Worm (Caenorhabditis elegans) whole organism, L2 larva: ENCODE results near the gene cat-4.

Experiments
- C34F6.9 ChIP-seq: fragments of 150-350 bp; optimal IDR thresholded peaks from 2 replicates; lab custom pipeline; 2014; ENCODE audit warnings: missing biosample characterization, missing genetic modification characterization
- F13H6.1 ChIP-seq: sonication (generic microtip); optimal IDR thresholded peaks from 2 replicates; lab custom pipeline; 2016; ENCODE audit warnings: missing genetic modification characterization, missing compliant biosample characterization
- R02D3.7 ChIP-seq: fragments of 150-350 bp; optimal IDR thresholded peaks from 2 replicates; lab custom pipeline; 2014; ENCODE audit warnings: missing biosample characterization, missing genetic modification characterization
- Y55F3AM.14 ChIP-seq: fragments of 200-800 bp; sonication (Bioruptor generic); optimal IDR thresholded peaks from 2 replicates; lab custom pipeline; 2018; ENCODE audit warnings: mild to moderate bottlenecking, missing genetic modification characterization, missing compliant biosample characterization
- ZK546.5 ChIP-seq: sonication (generic microtip); optimal IDR thresholded peaks from 2 replicates; lab custom pipeline; 2017; ENCODE audit warnings: missing biosample characterization, missing genetic modification characterization
- ama-1 ChIP-seq: fragments of 150-350 bp; optimal IDR thresholded peaks from 2 replicates; lab custom pipeline; 2018; ENCODE audit warnings: inconsistent platforms
- blmp-1 ChIP-seq: sonication (generic microtip); optimal IDR thresholded peaks from 2 replicates; lab custom pipeline; 2017; ENCODE audit warnings: missing genetic modification characterization, mild to moderate bottlenecking, missing compliant biosample characterization, antibody characterized with exemption, moderate library complexity; ENCODE audit not compliant: insufficient read depth
- elt-1 ChIP-seq: fragments of 150-350 bp; optimal IDR thresholded peaks from 2 replicates; lab custom pipeline; 2014; ENCODE audit warnings: missing biosample characterization, missing genetic modification characterization
- elt-3 ChIP-seq: sonication (generic microtip); optimal IDR thresholded peaks from 2 replicates; lab custom pipeline; 2017; ENCODE audit warnings: missing biosample characterization, missing genetic modification characterization
- fos-1 ChIP-seq: fragments of 150-350 bp; optimal IDR thresholded peaks from 2 replicates; lab custom pipeline; 2014; ENCODE audit warnings: missing biosample characterization, missing genetic modification characterization
- gmeb-1 ChIP-seq: fragments of 150-350 bp; optimal IDR thresholded peaks from 2 replicates; lab custom pipeline; 2014; ENCODE audit warnings: missing biosample characterization, missing genetic modification characterization
- lin-13 ChIP-seq: fragments of 150-350 bp; optimal IDR thresholded peaks from 2 replicates; lab custom pipeline; 2014; ENCODE audit warnings: missing biosample characterization, missing genetic modification reagents, missing genetic modification characterization
- mab-5 ChIP-seq: fragments of 150-350 bp; optimal IDR thresholded peaks from 2 replicates; lab custom pipeline; 2014; ENCODE audit warnings: missing biosample characterization, missing genetic modification characterization
- mbf-1 ChIP-seq: sonication (generic microtip); optimal IDR thresholded peaks from 2 replicates; lab custom pipeline; 2017; ENCODE audit warnings: missing biosample characterization, missing genetic modification characterization
- mdl-1 ChIP-seq, 2 experiments: fragments of 150-350 bp in 1 of 2; sonication (generic microtip) in 1 of 2; optimal IDR thresholded peaks; 2 replicates each; lab custom pipeline; 2017; ENCODE audit warnings: missing biosample characterization in 2 of 2, missing genetic modification characterization in 2 of 2
- nhr-10 ChIP-seq: sonication (generic microtip); optimal IDR thresholded peaks from 2 replicates; lab custom pipeline; 2017; ENCODE audit warnings: missing biosample characterization, missing genetic modification characterization
- nhr-11 ChIP-seq: fragments of 150-350 bp; optimal IDR thresholded peaks from 2 replicates; lab custom pipeline; 2014; ENCODE audit warnings: missing biosample characterization, missing genetic modification characterization
- nhr-21 ChIP-seq: fragments of 150-350 bp; optimal IDR thresholded peaks from 2 replicates; lab custom pipeline; 2014; ENCODE audit warnings: missing biosample characterization, missing genetic modification characterization
- nhr-237 ChIP-seq: fragments of 150-350 bp; optimal IDR thresholded peaks from 2 replicates; lab custom pipeline; 2014; ENCODE audit warnings: missing biosample characterization, missing genetic modification characterization
- nhr-77 ChIP-seq: fragments of 150-350 bp; optimal IDR thresholded peaks from 2 replicates; lab custom pipeline; 2014; ENCODE audit warnings: missing biosample characterization, missing genetic modification characterization
- sem-4 ChIP-seq: fragments of 150-350 bp; optimal IDR thresholded peaks from 2 replicates; lab custom pipeline; 2014; ENCODE audit warnings: missing biosample characterization, missing genetic modification reagents, missing genetic modification characterization
- sma-3 ChIP-seq: sonication (generic microtip); optimal IDR thresholded peaks from 2 replicates; lab custom pipeline; 2016; ENCODE audit warnings: missing genetic modification reagents, missing genetic modification characterization, missing compliant biosample characterization
- snpc-4 ChIP-seq: fragments of 150-350 bp; optimal IDR thresholded peaks from 2 replicates; lab custom pipeline; 2014; ENCODE audit warnings: missing biosample characterization, missing genetic modification characterization
- unc-39 ChIP-seq: fragments of 150-350 bp; optimal IDR thresholded peaks from 2 replicates; lab custom pipeline; 2014; ENCODE audit warnings: missing biosample characterization, missing genetic modification characterization
- unc-55 ChIP-seq: fragments of 150-350 bp; sonication (generic microtip); optimal IDR thresholded peaks from 3 replicates; lab custom pipeline; 2014; ENCODE audit warnings: missing biosample characterization, missing genetic modification reagents, missing genetic modification characterization
- unc-62 ChIP-seq: fragments of 150-350 bp; optimal IDR thresholded peaks from 2 replicates; lab custom pipeline; 2014; ENCODE audit warnings: missing biosample characterization, missing genetic modification reagents, missing genetic modification characterization
- zag-1 ChIP-seq: fragments of 150-350 bp; optimal IDR thresholded peaks from 2 replicates; lab custom pipeline; 2014; ENCODE audit warnings: missing biosample characterization, missing genetic modification characterization
- ztf-1 ChIP-seq: fragments of 200-800 bp; sonication (Bioruptor generic); conservative IDR thresholded peaks from 2 replicates; pipeline ENCODE4 v1.3.6; 2022; ENCODE audit warnings: missing genetic modification characterization, missing compliant biosample characterization
- ztf-4 ChIP-seq: fragments of 150-350 bp; optimal IDR thresholded peaks from 2 replicates; lab custom pipeline; 2014; ENCODE audit warnings: missing biosample characterization, missing genetic modification characterization

The cat-4 gene

DNA sequence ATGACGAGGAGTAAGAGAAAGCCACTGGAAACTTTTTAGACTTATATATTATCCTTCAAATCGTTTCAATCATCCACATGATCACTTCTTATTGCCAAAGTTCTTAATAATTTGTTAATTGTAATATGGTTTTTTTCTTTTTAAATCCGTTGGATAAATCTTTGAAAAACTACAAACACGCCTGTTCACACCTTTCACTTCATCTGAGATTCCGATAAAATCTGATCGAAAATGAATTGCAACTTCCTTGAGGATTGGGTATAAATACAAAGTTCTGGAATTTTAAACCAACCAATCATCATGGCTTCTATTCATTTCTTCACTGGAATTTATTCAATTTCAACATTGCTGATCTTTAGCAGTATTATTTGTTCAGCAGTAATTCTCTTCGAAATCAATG is 4.1 kb upstream of the cat-4 start, which contains the start of gene col-152:
col-152 (plus strand) TSS at position 301 of the 400 bp plus-strand sequence.
- no peak for TF ChIP-seq ZK546.5 (tag; lab: Kevin White, UChicago)
- TF ChIP-seq ama-1 (lab: Kevin White, UChicago), result no peak
- no peak for TF ChIP-seq R02D3.7 (tag; lab: Kevin White, UChicago)
- no peak for TF ChIP-seq blmp-1
- TF ChIP-seq fos-1 (tag; lab: Kevin White, UChicago), result no peak
- TF ChIP-seq C34F6.9 (tag; lab: Kevin White, UChicago), result no peak
- no peak for TF ChIP-seq nhr-237

DNA sequence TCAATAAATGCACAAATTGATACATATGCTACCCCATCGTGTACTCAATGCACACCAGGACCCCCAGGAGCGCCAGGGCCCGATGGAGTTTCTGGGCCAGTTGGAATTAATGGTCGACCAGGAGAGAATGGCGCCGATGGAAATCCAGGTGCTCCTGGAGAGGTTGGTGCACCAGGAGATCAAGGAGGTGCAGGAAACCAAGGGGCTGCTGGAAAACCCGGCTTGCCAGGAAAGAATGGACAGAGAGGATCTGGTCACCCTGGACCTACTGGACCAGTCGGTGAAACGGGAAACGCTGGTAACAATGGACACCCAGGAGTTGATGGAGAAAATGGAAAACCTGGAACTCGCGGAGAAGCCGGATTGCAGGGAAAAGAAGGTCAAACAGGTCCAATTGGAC is 3.0 kb upstream of the cat-4 start:
- TF ChIP-seq Y55F3AM.14 (GFP tag; lab: Kevin White, UChicago) (no peak), nhr-77 (tag; lab: Kevin White, UChicago) (no peak), mab-5 (tag; lab: Kevin White, UChicago) (no peak), unc-39 (tag; lab: Kevin White, UChicago) (no peak), elt-1 (tag; lab: Kevin White, UChicago) (no peak)
- TF ChIP-seq, all 48 proteins: peak for 0

DNA sequence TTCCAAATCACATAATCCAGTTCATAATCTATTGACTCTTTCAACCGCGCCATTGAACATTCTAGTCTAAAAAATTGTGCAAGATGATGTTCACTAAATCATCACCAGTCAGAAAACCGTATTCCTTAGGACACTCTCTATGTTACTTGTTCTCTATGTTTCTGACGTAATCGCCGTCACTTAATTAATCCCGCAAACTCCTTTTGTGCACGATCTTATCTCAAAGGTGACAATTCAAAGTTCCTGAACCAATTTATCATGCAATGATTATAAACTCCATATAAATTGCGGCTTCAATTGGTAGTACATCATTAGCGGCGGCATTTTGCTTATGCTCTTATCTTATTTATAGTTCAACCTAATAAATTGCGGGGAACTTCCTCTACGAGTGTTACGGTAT is 1.9 kb upstream of the cat-4 start:
- no peak for TF ChIP-seq F13H6.1 (tag; lab: Kevin White, UChicago)
- no peak for TF ChIP-seq ZK546.5 (tag; lab: Kevin White, UChicago)

DNA sequence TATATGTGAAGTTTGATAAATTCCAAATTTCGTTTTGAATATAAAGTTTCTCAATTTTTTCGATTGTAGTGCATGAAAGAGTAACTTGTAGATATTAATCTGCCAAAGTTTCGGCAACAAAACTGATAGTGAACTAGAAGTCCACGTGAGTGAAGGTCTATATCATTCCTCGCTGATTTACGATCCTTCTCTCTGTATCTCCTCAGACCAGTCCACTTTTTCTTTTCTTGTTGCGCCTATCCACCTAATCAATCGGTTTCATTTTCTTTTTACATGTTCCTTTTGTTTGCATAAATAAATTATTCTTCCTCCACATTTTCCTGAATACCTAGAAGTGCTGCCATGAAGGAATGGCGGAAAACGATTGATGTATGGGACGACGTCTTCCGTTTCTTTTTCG is 540 bp upstream of the cat-4 start:
- TF ChIP-seq ztf-4 (tag; lab: Kevin White, UChicago), result no peak
- peak; percentile 17 for TF ChIP-seq blmp-1

DNA sequence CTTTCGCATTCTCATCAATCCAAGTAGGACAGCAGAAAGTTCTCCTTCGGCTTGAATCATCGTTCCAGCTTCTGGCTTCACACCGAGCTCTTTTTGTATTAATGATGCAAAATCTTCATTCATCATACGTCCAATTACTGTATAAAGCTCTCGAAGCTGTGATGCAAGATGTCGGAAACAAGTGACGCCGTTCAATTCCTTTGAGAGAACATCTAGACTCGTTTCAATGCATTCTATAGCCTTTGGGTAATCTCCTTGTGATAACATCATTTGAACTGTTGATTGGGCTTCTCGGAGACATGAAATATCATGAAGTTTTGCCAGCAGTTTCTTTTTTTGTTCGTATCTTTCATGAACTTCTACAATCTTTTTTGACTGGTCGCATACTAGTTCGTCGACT is 3.8 kb downstream of the cat-4 start:
- TF ChIP-seq zag-1 (tag; lab: Kevin White, UChicago), result no peak
- TF ChIP-seq mdl-1 (tag; optimal IDR thresholded peaks at IDR 0.05; lab: Kevin White, UChicago), result no peak
- TF ChIP-seq elt-3 (tag; lab: Kevin White, UChicago), result no peak
- TF ChIP-seq sma-3 (GFP tag; lab: Kevin White, UChicago), result no peak
- no peak for TF ChIP-seq nhr-11
- no peak for TF ChIP-seq mbf-1
- TF ChIP-seq F13H6.1 (tag; lab: Kevin White, UChicago), result no peak
- no peak for TF ChIP-seq sem-4 (tag; lab: Kevin White, UChicago)
- no peak for TF ChIP-seq unc-62 (GFP tag; lab: Kevin White, UChicago)
- no peak for TF ChIP-seq R02D3.7 (tag; lab: Kevin White, UChicago)
- no peak for TF ChIP-seq nhr-21 (tag; lab: Kevin White, UChicago)
- TF ChIP-seq nhr-10, result no peak
- TF ChIP-seq unc-55 (GFP tag; lab: Kevin White, UChicago), result no peak

DNA sequence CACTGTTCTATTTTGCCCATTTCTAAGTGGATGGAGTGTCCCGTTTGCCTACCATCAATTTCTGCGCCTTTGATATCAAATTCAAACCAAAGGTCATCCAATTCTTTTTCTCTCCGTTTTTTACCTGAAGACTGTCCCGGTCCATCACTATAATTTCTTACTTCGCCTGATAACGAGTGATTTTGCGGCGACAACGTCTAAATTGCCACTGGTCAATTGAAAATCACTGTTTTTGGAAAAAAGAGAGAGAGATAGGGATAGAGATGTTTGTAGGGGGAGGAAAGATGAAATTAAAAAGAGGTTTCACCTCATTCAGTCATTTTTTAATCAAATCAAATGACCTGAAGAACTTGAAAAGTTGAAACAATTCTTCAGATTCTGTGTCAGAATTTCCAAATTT is 6.8 kb downstream of the cat-4 start:
- peak; percentile 21 for TF ChIP-seq sma-3 (GFP tag; lab: Kevin White, UChicago)
- TF ChIP-seq nhr-237, result no peak

DNA sequence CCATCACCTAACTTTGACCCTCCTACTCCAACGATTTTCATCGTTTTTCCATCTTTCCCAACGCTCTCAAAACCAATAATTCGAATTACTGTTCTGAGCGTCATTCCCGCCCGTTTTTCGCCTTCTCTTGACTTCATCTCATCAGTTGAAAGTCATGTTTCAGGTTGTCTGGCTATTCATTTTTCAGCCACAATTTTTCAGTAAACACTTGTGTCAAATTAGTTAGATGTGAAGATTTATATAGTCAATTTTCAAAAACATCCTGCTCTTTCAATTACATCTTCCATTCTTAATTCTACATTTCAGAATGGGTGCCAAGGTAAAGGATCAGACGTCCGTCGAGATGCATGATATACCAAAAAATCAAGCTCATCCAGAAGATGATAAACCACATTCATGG is 7.9 kb downstream of the cat-4 start, which contains the start of gene del-6:
del-6 (plus strand) TSS at position 301 of the 400 bp plus-strand sequence.
- TF ChIP-seq gmeb-1 (tag; lab: Kevin White, UChicago) (no peak), F13H6.1 (tag; lab: Kevin White, UChicago) (no peak), ztf-4 (tag; lab: Kevin White, UChicago) (no peak), snpc-4 (no peak), elt-3 (tag; lab: Kevin White, UChicago) (no peak), ama-1 (lab: Kevin White, UChicago) (no peak), nhr-237 (no peak), zag-1 (tag; lab: Kevin White, UChicago) (no peak), ztf-1 (GFP tag; lab: Robert Waterston, UW) (no peak), unc-55 (GFP tag; lab: Kevin White, UChicago) (no peak), R02D3.7 (tag; lab: Kevin White, UChicago) (no peak), lin-13 (GFP tag; lab: Kevin White, UChicago) (no peak), nhr-21 (tag; lab: Kevin White, UChicago) (no peak)
- TF ChIP-seq, all 48 proteins: peak for 0
